Worm (Caenorhabditis elegans): ENCODE data around the gene rpl-26.

The rpl-26 gene

ce11 chrII:8577509-8578099, 25.0 kb upstream of the rpl-26 start, which contains the start of gene F54C9.9:
TSS of gene F54C9.9 (plus strand) at chrII:8578049.
- TF ChIP-seq hmg-1.2 (GFP tag; IDR thresholded peaks at IDR 0.05): peak; percentile 32; the same call in 1 of the 2 replicates
- no peak for TF ChIP-seq ztf-6 (GFP tag; IDR thresholded peaks at IDR 0.05)
- peak; percentile 52 for TF ChIP-seq mcd-1 (GFP tag; IDR thresholded peaks at IDR 0.05)
- TF ChIP-seq Y79H2A.3 (GFP tag; conservative IDR thresholded peaks at IDR 0.05): peak; percentile 87
- TF ChIP-seq xnd-1 (tag; optimal IDR thresholded peaks at IDR 0.05): peak; percentile 33
- no peak for TF ChIP-seq F52B5.7 (tag; optimal IDR thresholded peaks at IDR 0.05)
- TF ChIP-seq F55B11.4 (tag; optimal IDR thresholded peaks at IDR 0.05; ENCODE audit: borderline replicate concordance, insufficient read depth): no peak
- no peak for TF ChIP-seq ccch-3 (GFP tag; optimal IDR thresholded peaks at IDR 0.05)
- no peak for TF ChIP-seq hlh-26 (GFP tag; conservative IDR thresholded peaks at IDR 0.05)
- peak; percentile 44 for TF ChIP-seq snpc-4 (GFP tag; optimal IDR thresholded peaks at IDR 0.05)
- TF ChIP-seq snpc-4 (tag; optimal IDR thresholded peaks at IDR 0.05): peak in 2 of 4 experiments; percentile 19 to 27
- no peak for TF ChIP-seq nhr-120 (GFP tag; IDR thresholded peaks at IDR 0.05)
- TF ChIP-seq madf-6 (GFP tag; IDR thresholded peaks at IDR 0.05): peak; percentile 71
- peak; percentile 33; the same call in 1 of the 2 replicates for TF ChIP-seq rcor-1 (GFP tag; IDR thresholded peaks at IDR 0.05)
- no peak for TF ChIP-seq F57A8.1 (GFP tag; optimal IDR thresholded peaks at IDR 0.05)
- no peak for TF ChIP-seq mel-28 (tag; optimal IDR thresholded peaks at IDR 0.05; ENCODE audit: borderline replicate concordance)
- peak; percentile 48; the same call in 1 of the 2 replicates for TF ChIP-seq C17E4.6 (GFP tag; IDR thresholded peaks at IDR 0.05)
- no peak for TF ChIP-seq dox-1 (GFP tag; IDR thresholded peaks at IDR 0.05)
- TF ChIP-seq ztf-3 (GFP tag; optimal IDR thresholded peaks at IDR 0.05): no peak
- TF ChIP-seq him-1 (tag; optimal IDR thresholded peaks at IDR 0.05): peak; percentile 23
- TF ChIP-seq B0019.2 (GFP tag; conservative IDR thresholded peaks at IDR 0.05): no peak
- no peak for TF ChIP-seq bed-2 (GFP tag; IDR thresholded peaks at IDR 0.05)
- no peak for TF ChIP-seq dpff-1 (tag; optimal IDR thresholded peaks at IDR 0.05)
- TF ChIP-seq lsl-1 (GFP tag; optimal IDR thresholded peaks at IDR 0.05): peak; percentile 50
- peak; percentile 75 for TF ChIP-seq attf-6 (GFP tag; IDR thresholded peaks at IDR 0.05)
- no peak for TF ChIP-seq nfyb-1 (GFP tag; IDR thresholded peaks at IDR 0.05)
- no peak for TF ChIP-seq snpc-1.3 (tag; optimal IDR thresholded peaks at IDR 0.05; ENCODE audit: insufficient read depth)
- no peak for TF ChIP-seq Y53F4B.3 (GFP tag; IDR thresholded peaks at IDR 0.05)
- TF ChIP-seq C06A6.2 (GFP tag; conservative IDR thresholded peaks at IDR 0.05): no peak
- peak; percentile 19 for TF ChIP-seq lin-54 (GFP tag; optimal IDR thresholded peaks at IDR 0.05)
- TF ChIP-seq K11D2.4 (GFP tag; IDR thresholded peaks at IDR 0.05): no peak
- TF ChIP-seq mes-4 (tag; optimal IDR thresholded peaks at IDR 0.05): no peak
- no peak for TF ChIP-seq F57C9.4 (tag; optimal IDR thresholded peaks at IDR 0.05)
- TF ChIP-seq F22D6.2 (tag; optimal IDR thresholded peaks at IDR 0.05): no peak
- TF ChIP-seq lin-26 (GFP tag; IDR thresholded peaks at IDR 0.05): peak; percentile 73
- TF ChIP-seq somi-1 (GFP tag; optimal IDR thresholded peaks at IDR 0.05): no peak
- TF ChIP-seq rpc-1 (optimal IDR thresholded peaks at IDR 0.05): no peak
- peak; percentile 0 for TF ChIP-seq rpc-1 (tag; optimal IDR thresholded peaks at IDR 0.05)
- TF ChIP-seq snpc-3.4 (tag; optimal IDR thresholded peaks at IDR 0.05): no peak
- TF ChIP-seq efl-1 (GFP tag; optimal IDR thresholded peaks at IDR 0.05): peak; percentile 19
- no peak for TF ChIP-seq K12H6.12 (tag; optimal IDR thresholded peaks at IDR 0.05)
- no peak for TF ChIP-seq egl-18 (GFP tag; IDR thresholded peaks at IDR 0.05)
- no peak for TF ChIP-seq nfya-2 (GFP tag; IDR thresholded peaks at IDR 0.05)
- TF ChIP-seq pbrm-1 (GFP tag; IDR thresholded peaks at IDR 0.05): 0 out of 2 replicates have a peak, but pooled peaks have one; percentile 31
- no peak for TF ChIP-seq T07F8.4 (tag; optimal IDR thresholded peaks at IDR 0.05)
- TF ChIP-seq ztf-22 (GFP tag; optimal IDR thresholded peaks at IDR 0.05): no peak
- TF ChIP-seq sdz-38 (tag; optimal IDR thresholded peaks at IDR 0.05): no peak
- no peak for TF ChIP-seq dpl-1 (GFP tag; optimal IDR thresholded peaks at IDR 0.05)
- no peak for TF ChIP-seq let-607 (tag; optimal IDR thresholded peaks at IDR 0.05)

Data from whole organism, young adult.